Worm (Caenorhabditis elegans) whole organism, L2 larva: ENCODE results near the gene C33G8.13.

Source experiments
- C34F6.9 ChIP-seq: fragments of 150-350 bp; optimal IDR thresholded peaks from 2 replicates; lab custom pipeline; 2014; ENCODE audit warnings: missing biosample characterization, missing genetic modification characterization
- F13H6.1 ChIP-seq: sonication (generic microtip); optimal IDR thresholded peaks from 2 replicates; lab custom pipeline; 2016; ENCODE audit warnings: missing genetic modification characterization, missing compliant biosample characterization
- R02D3.7 ChIP-seq: fragments of 150-350 bp; optimal IDR thresholded peaks from 2 replicates; lab custom pipeline; 2014; ENCODE audit warnings: missing biosample characterization, missing genetic modification characterization
- Y55F3AM.14 ChIP-seq: fragments of 200-800 bp; sonication (Bioruptor generic); optimal IDR thresholded peaks from 2 replicates; lab custom pipeline; 2018; ENCODE audit warnings: mild to moderate bottlenecking, missing genetic modification characterization, missing compliant biosample characterization
- ZK546.5 ChIP-seq: sonication (generic microtip); optimal IDR thresholded peaks from 2 replicates; lab custom pipeline; 2017; ENCODE audit warnings: missing biosample characterization, missing genetic modification characterization
- alr-1 ChIP-seq: fragments of 150-350 bp; optimal IDR thresholded peaks from 2 replicates; lab custom pipeline; 2014; ENCODE audit warnings: missing biosample characterization, missing genetic modification characterization
- aly-2 ChIP-seq: fragments of 150-350 bp; optimal IDR thresholded peaks from 2 replicates; lab custom pipeline; 2014; ENCODE audit warnings: missing biosample characterization, missing genetic modification characterization
- ama-1 ChIP-seq: fragments of 150-350 bp; optimal IDR thresholded peaks from 2 replicates; lab custom pipeline; 2018; ENCODE audit warnings: inconsistent platforms
- blmp-1 ChIP-seq: sonication (generic microtip); optimal IDR thresholded peaks from 2 replicates; lab custom pipeline; 2017; ENCODE audit warnings: missing genetic modification characterization, mild to moderate bottlenecking, missing compliant biosample characterization, antibody characterized with exemption, moderate library complexity; ENCODE audit not compliant: insufficient read depth
- ceh-16 ChIP-seq: fragments of 150-350 bp; optimal IDR thresholded peaks from 2 replicates; lab custom pipeline; 2014; ENCODE audit warnings: missing biosample characterization, missing genetic modification characterization
- ceh-82 ChIP-seq: fragments of 150-350 bp; optimal IDR thresholded peaks from 2 replicates; lab custom pipeline; 2014; ENCODE audit warnings: missing biosample characterization, missing genetic modification characterization
- crh-2 ChIP-seq: sonication (generic microtip); optimal IDR thresholded peaks from 2 replicates; lab custom pipeline; 2017; ENCODE audit warnings: missing biosample characterization, missing genetic modification characterization
- dmd-4 ChIP-seq: sonication (generic microtip); optimal IDR thresholded peaks from 2 replicates; lab custom pipeline; 2017; ENCODE audit warnings: missing biosample characterization, missing genetic modification characterization
- egl-27 ChIP-seq: sonication (generic microtip); optimal IDR thresholded peaks from 3 replicates; lab custom pipeline; 2017; ENCODE audit warnings: missing biosample characterization, missing genetic modification reagents, missing genetic modification characterization
- elt-1 ChIP-seq: fragments of 150-350 bp; optimal IDR thresholded peaks from 2 replicates; lab custom pipeline; 2014; ENCODE audit warnings: missing biosample characterization, missing genetic modification characterization
- elt-3 ChIP-seq: sonication (generic microtip); optimal IDR thresholded peaks from 2 replicates; lab custom pipeline; 2017; ENCODE audit warnings: missing biosample characterization, missing genetic modification characterization
- fos-1 ChIP-seq: fragments of 150-350 bp; optimal IDR thresholded peaks from 2 replicates; lab custom pipeline; 2014; ENCODE audit warnings: missing biosample characterization, missing genetic modification characterization
- gmeb-1 ChIP-seq: fragments of 150-350 bp; optimal IDR thresholded peaks from 2 replicates; lab custom pipeline; 2014; ENCODE audit warnings: missing biosample characterization, missing genetic modification characterization
- lin-11 ChIP-seq: fragments of 150-350 bp; sonication (generic microtip); optimal IDR thresholded peaks from 2 replicates; lab custom pipeline; 2014; ENCODE audit warnings: missing biosample characterization, missing genetic modification characterization, inconsistent platforms, mixed read lengths
- lin-13 ChIP-seq: fragments of 150-350 bp; optimal IDR thresholded peaks from 2 replicates; lab custom pipeline; 2014; ENCODE audit warnings: missing biosample characterization, missing genetic modification reagents, missing genetic modification characterization
- lin-39 ChIP-seq: fragments of 150-350 bp; optimal IDR thresholded peaks from 2 replicates; lab custom pipeline; 2014; ENCODE audit warnings: missing biosample characterization, missing genetic modification reagents, missing genetic modification characterization
- lsy-2 ChIP-seq, 2 experiments: fragments of 150-350 bp in 1 of 2; sonication (generic microtip) in 1 of 2; optimal IDR thresholded peaks; 2 replicates each; lab custom pipeline; 2014 to 2017; ENCODE audit warnings: missing biosample characterization in 2 of 2, missing genetic modification characterization in 2 of 2
- mab-5 ChIP-seq: fragments of 150-350 bp; optimal IDR thresholded peaks from 2 replicates; lab custom pipeline; 2014; ENCODE audit warnings: missing biosample characterization, missing genetic modification characterization
- mbf-1 ChIP-seq: sonication (generic microtip); optimal IDR thresholded peaks from 2 replicates; lab custom pipeline; 2017; ENCODE audit warnings: missing biosample characterization, missing genetic modification characterization
- mdl-1 ChIP-seq, 2 experiments: fragments of 150-350 bp in 1 of 2; sonication (generic microtip) in 1 of 2; optimal IDR thresholded peaks; 2 replicates each; lab custom pipeline; 2017; ENCODE audit warnings: missing biosample characterization in 2 of 2, missing genetic modification characterization in 2 of 2
- nhr-10 ChIP-seq: sonication (generic microtip); optimal IDR thresholded peaks from 2 replicates; lab custom pipeline; 2017; ENCODE audit warnings: missing biosample characterization, missing genetic modification characterization
- nhr-11 ChIP-seq: fragments of 150-350 bp; optimal IDR thresholded peaks from 2 replicates; lab custom pipeline; 2014; ENCODE audit warnings: missing biosample characterization, missing genetic modification characterization
- nhr-12 ChIP-seq: fragments of 150-350 bp; optimal IDR thresholded peaks from 2 replicates; lab custom pipeline; 2014; ENCODE audit warnings: missing biosample characterization, missing genetic modification characterization
- nhr-129 ChIP-seq: fragments of 150-350 bp; optimal IDR thresholded peaks from 2 replicates; lab custom pipeline; 2014; ENCODE audit warnings: missing biosample characterization, missing genetic modification characterization
- nhr-21 ChIP-seq: fragments of 150-350 bp; optimal IDR thresholded peaks from 2 replicates; lab custom pipeline; 2014; ENCODE audit warnings: missing biosample characterization, missing genetic modification characterization
- nhr-23 ChIP-seq: fragments of 150-350 bp; optimal IDR thresholded peaks from 2 replicates; lab custom pipeline; 2014; ENCODE audit warnings: missing biosample characterization, missing genetic modification reagents, missing genetic modification characterization
- nhr-237 ChIP-seq: fragments of 150-350 bp; optimal IDR thresholded peaks from 2 replicates; lab custom pipeline; 2014; ENCODE audit warnings: missing biosample characterization, missing genetic modification characterization
- nhr-25 ChIP-seq: fragments of 150-350 bp; sonication (generic microtip); optimal IDR thresholded peaks from 3 replicates; lab custom pipeline; 2014; ENCODE audit warnings: missing biosample characterization, missing genetic modification characterization
- nhr-6 ChIP-seq: fragments of 150-350 bp; optimal IDR thresholded peaks from 2 replicates; lab custom pipeline; 2014; ENCODE audit warnings: missing biosample characterization, missing genetic modification characterization
- nhr-77 ChIP-seq: fragments of 150-350 bp; optimal IDR thresholded peaks from 2 replicates; lab custom pipeline; 2014; ENCODE audit warnings: missing biosample characterization, missing genetic modification characterization
- peb-1 ChIP-seq: fragments of 150-350 bp; optimal IDR thresholded peaks from 2 replicates; lab custom pipeline; 2014; ENCODE audit warnings: missing biosample characterization, missing genetic modification characterization
- sem-4 ChIP-seq: fragments of 150-350 bp; optimal IDR thresholded peaks from 2 replicates; lab custom pipeline; 2014; ENCODE audit warnings: missing biosample characterization, missing genetic modification reagents, missing genetic modification characterization
- skn-1 ChIP-seq: sonication (generic microtip); optimal IDR thresholded peaks from 2 replicates; lab custom pipeline; 2017; ENCODE audit warnings: missing biosample characterization, missing genetic modification characterization
- sma-3 ChIP-seq: sonication (generic microtip); optimal IDR thresholded peaks from 2 replicates; lab custom pipeline; 2016; ENCODE audit warnings: missing genetic modification reagents, missing genetic modification characterization, missing compliant biosample characterization
- sma-9 ChIP-seq, 2 experiments: fragments of 150-350 bp in 1 of 2; sonication (generic microtip) in 1 of 2; optimal IDR thresholded peaks; 2 replicates each; lab custom pipeline; 2014 to 2016; ENCODE audit warnings: missing genetic modification characterization in 2 of 2, mild to moderate bottlenecking in 1 of 2, missing biosample characterization in 1 of 2, missing compliant biosample characterization in 1 of 2, missing genetic modification reagents in 1 of 2, moderate library complexity in 1 of 2
- snpc-4 ChIP-seq: fragments of 150-350 bp; optimal IDR thresholded peaks from 2 replicates; lab custom pipeline; 2014; ENCODE audit warnings: missing biosample characterization, missing genetic modification characterization
- unc-39 ChIP-seq: fragments of 150-350 bp; optimal IDR thresholded peaks from 2 replicates; lab custom pipeline; 2014; ENCODE audit warnings: missing biosample characterization, missing genetic modification characterization
- unc-55 ChIP-seq: fragments of 150-350 bp; sonication (generic microtip); optimal IDR thresholded peaks from 3 replicates; lab custom pipeline; 2014; ENCODE audit warnings: missing biosample characterization, missing genetic modification reagents, missing genetic modification characterization
- unc-62 ChIP-seq: fragments of 150-350 bp; optimal IDR thresholded peaks from 2 replicates; lab custom pipeline; 2014; ENCODE audit warnings: missing biosample characterization, missing genetic modification reagents, missing genetic modification characterization
- zag-1 ChIP-seq: fragments of 150-350 bp; optimal IDR thresholded peaks from 2 replicates; lab custom pipeline; 2014; ENCODE audit warnings: missing biosample characterization, missing genetic modification characterization
- ztf-1 ChIP-seq: fragments of 200-800 bp; sonication (Bioruptor generic); conservative IDR thresholded peaks from 2 replicates; pipeline ENCODE4 v1.3.6; 2022; ENCODE audit warnings: missing genetic modification characterization, missing compliant biosample characterization
- ztf-11 ChIP-seq: sonication (generic microtip); optimal IDR thresholded peaks from 2 replicates; lab custom pipeline; 2017; ENCODE audit warnings: missing biosample characterization, missing genetic modification characterization
- ztf-4 ChIP-seq: fragments of 150-350 bp; optimal IDR thresholded peaks from 2 replicates; lab custom pipeline; 2014; ENCODE audit warnings: missing biosample characterization, missing genetic modification characterization

C33G8.13 gene

DNA sequence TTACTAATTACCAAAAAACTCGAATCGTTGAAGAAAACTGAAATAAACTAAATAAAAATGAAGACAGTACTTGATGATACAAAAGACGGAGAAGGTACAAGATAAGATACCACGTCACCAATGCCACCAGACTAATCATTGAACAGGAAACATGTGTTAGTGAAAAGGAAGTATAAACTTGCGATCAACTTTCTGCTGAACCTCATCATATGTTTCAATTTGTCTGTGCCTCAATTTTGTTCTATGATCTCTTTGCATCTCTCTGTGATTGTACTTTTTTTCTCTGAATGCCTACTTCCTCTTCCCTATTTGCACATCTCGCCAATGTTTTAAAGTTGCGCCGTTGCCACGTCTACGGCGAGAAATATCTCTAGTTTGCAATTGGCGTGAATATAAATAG, 21.8 kb downstream of the C33G8.13 start:
- TF ChIP-seq ztf-4 (tag; lab: Kevin White, UChicago) (no peak), alr-1 (no peak), ceh-82 (tag; lab: Kevin White, UChicago) (no peak), dmd-4 (tag; lab: Kevin White, UChicago) (no peak), lin-11 (no peak), unc-62 (GFP tag; lab: Kevin White, UChicago) (no peak), nhr-77 (tag; lab: Kevin White, UChicago) (no peak), unc-55 (GFP tag; lab: Kevin White, UChicago) (no peak), sma-3 (GFP tag; lab: Kevin White, UChicago) (peak; percentile 65), elt-1 (tag; lab: Kevin White, UChicago) (no peak), sma-9 (GFP tag; optimal IDR thresholded peaks at IDR 0.05; lab: Kevin White, UChicago) (peak; percentile 96), sma-9 (tag; optimal IDR thresholded peaks at IDR 0.05; lab: Kevin White, UChicago) (no peak), nhr-23 (tag; lab: Kevin White, UChicago) (no peak), mdl-1 (tag; optimal IDR thresholded peaks at IDR 0.05; lab: Kevin White, UChicago) (no peak), crh-2 (tag; lab: Kevin White, UChicago) (peak; percentile 86), ztf-1 (GFP tag; lab: Robert Waterston, UW) (no peak), ZK546.5 (tag; lab: Kevin White, UChicago) (no peak), lin-13 (GFP tag; lab: Kevin White, UChicago) (no peak), nhr-12 (tag; lab: Kevin White, UChicago) (no peak), nhr-21 (tag; lab: Kevin White, UChicago) (peak; percentile 84), F13H6.1 (tag; lab: Kevin White, UChicago) (peak; percentile 63), mbf-1 (tag; lab: Kevin White, UChicago) (no peak), nhr-25 (tag; lab: Kevin White, UChicago) (peak; percentile 46), fos-1 (tag; lab: Kevin White, UChicago) (peak; percentile 60), skn-1 (tag; lab: Kevin White, UChicago) (peak; percentile 47), lsy-2 (tag; optimal IDR thresholded peaks at IDR 0.05; lab: Kevin White, UChicago) (peak in 1 of 2 experiments; percentile 36), nhr-10 (tag; lab: Kevin White, UChicago) (no peak), elt-3 (tag; lab: Kevin White, UChicago) (no peak), ztf-11 (tag; lab: Kevin White, UChicago) (no peak), ceh-16 (tag; lab: Kevin White, UChicago) (no peak), nhr-129 (tag; lab: Kevin White, UChicago) (peak; percentile 76), ama-1 (lab: Kevin White, UChicago) (no peak), nhr-6 (tag; lab: Kevin White, UChicago) (peak; percentile 37), nhr-237 (tag; lab: Kevin White, UChicago) (no peak), zag-1 (tag; lab: Kevin White, UChicago) (no peak), Y55F3AM.14 (no peak), snpc-4 (tag; lab: Kevin White, UChicago) (no peak), nhr-11 (no peak), lin-39 (no peak), R02D3.7 (tag; lab: Kevin White, UChicago) (no peak), blmp-1 (peak; percentile 93), aly-2 (no peak), egl-27 (tag; lab: Kevin White, UChicago) (peak; percentile 42), sem-4 (peak; percentile 17), mab-5 (tag; lab: Kevin White, UChicago) (no peak), unc-39 (tag; lab: Kevin White, UChicago) (no peak), C34F6.9 (no peak), gmeb-1 (peak; percentile 12), peb-1 (tag; lab: Kevin White, UChicago) (no peak)
- TF ChIP-seq, all 48 proteins: peak for 15
